Worm (Caenorhabditis elegans): Measurements from ENCODE around the gene F43D2.3.

Gene F43D2.3

DNA sequence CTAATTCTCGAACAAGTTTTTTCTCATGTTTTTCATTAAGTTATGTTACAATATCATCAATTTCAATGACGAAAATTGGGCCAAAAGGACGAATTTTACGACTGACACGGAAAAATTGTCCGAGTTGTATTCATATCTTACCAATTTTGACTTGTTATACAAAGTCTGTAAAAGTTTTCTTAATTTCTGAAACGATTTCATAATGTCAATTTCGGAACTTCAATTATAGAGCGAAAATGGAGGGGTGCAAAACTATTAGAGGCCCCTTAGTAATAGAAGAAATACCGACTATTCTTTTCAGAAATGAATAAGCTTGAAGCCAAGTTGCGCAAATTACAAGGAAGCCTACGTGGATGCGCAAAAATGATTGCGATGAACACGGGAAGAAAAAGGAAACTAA, at the start of gene F43D2.3:
Gene F43D2.3, plus strand, starts transcription at position 301 of the 400 bp plus-strand sequence.
- no peak for TF ChIP-seq ceh-36 (tag; optimal IDR thresholded peaks at IDR 0.05)
- no peak for TF ChIP-seq tbx-37 (GFP tag; conservative IDR thresholded peaks at IDR 0.05)
- no peak for TF ChIP-seq ceh-13 (GFP tag; optimal IDR thresholded peaks at IDR 0.05)
- TF ChIP-seq hmg-4 (GFP tag; optimal IDR thresholded peaks at IDR 0.05), result no peak
- no peak for TF ChIP-seq F13C5.2 (tag; optimal IDR thresholded peaks at IDR 0.05)
- TF ChIP-seq sea-1 (GFP tag; conservative IDR thresholded peaks at IDR 0.05), result no peak
- no peak for TF ChIP-seq ets-7 (tag; optimal IDR thresholded peaks at IDR 0.05)
- no peak for TF ChIP-seq hnd-1 (tag; optimal IDR thresholded peaks at IDR 0.05)
- no peak for TF ChIP-seq ama-1 (optimal IDR thresholded peaks at IDR 0.05)
- TF ChIP-seq flt-1 (GFP tag; IDR thresholded peaks at IDR 0.05), result no peak
- no peak for TF ChIP-seq aly-1 (tag; optimal IDR thresholded peaks at IDR 0.05)
- no peak for TF ChIP-seq pes-1 (GFP tag; IDR thresholded peaks at IDR 0.05)
- no peak for TF ChIP-seq B0310.2 (tag; optimal IDR thresholded peaks at IDR 0.05)
- TF ChIP-seq tbx-11 (GFP tag; IDR thresholded peaks at IDR 0.05), result no peak
- no peak for TF ChIP-seq scrt-1 (GFP tag; IDR thresholded peaks at IDR 0.05)

DNA sequence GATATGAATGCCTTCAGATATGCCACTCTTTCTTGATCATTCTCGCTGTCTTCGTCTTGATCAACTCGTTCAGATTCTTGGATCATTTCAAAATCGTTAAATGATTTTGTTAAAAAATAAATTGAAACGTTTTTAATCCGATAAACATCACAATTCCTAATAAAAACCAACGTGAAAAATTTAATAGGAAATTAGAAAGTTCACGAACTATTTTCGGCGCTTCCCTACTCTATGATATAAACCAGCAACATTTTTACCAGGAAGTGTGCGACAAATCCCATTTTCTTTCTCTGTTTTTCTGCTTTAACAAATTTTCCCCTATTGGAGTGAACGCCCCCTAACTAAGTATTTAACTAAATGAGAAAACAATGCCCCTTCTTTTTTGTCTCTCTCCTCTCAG, 46.3 kb upstream of the F43D2.3 start, which contains the start of gene Y40H4A.2:
Gene Y40H4A.2, minus strand, starts transcription at position 101 of the 400 bp plus-strand sequence.
- TF ChIP-seq sea-1 (GFP tag; conservative IDR thresholded peaks at IDR 0.05) (no peak), ceh-36 (tag; optimal IDR thresholded peaks at IDR 0.05) (no peak), F13C5.2 (tag; optimal IDR thresholded peaks at IDR 0.05) (no peak)

DNA sequence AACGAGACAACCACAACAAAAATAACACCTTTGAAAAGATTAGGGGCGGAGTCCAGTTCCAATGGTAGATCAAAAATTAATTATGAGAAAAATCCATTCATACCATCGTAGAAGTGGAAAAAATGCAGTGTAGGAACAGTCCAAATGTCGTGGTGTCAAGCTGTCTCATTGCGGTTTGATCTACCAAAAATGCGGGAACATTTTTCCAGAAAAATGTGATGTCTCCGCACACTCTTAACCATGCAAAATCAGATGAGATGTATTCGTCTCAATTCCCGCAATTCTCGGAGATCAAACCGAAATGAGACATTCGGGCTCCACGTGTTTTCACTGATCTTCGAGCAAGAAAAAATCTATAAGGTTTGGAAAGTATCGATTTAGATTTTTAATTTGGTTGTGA, 37.6 kb upstream of the F43D2.3 start:
- TF ChIP-seq ama-1 (optimal IDR thresholded peaks at IDR 0.05), result no peak
- no peak for TF ChIP-seq aly-1 (tag; optimal IDR thresholded peaks at IDR 0.05)
- TF ChIP-seq sea-1 (GFP tag; conservative IDR thresholded peaks at IDR 0.05), result no peak
- TF ChIP-seq F13C5.2 (tag; optimal IDR thresholded peaks at IDR 0.05), result no peak
- no peak for TF ChIP-seq tbx-37 (GFP tag; conservative IDR thresholded peaks at IDR 0.05)
- no peak for TF ChIP-seq tra-4 (tag; optimal IDR thresholded peaks at IDR 0.05)
- TF ChIP-seq hmg-4 (GFP tag; optimal IDR thresholded peaks at IDR 0.05), result no peak
- no peak for TF ChIP-seq ceh-13 (GFP tag; optimal IDR thresholded peaks at IDR 0.05)

DNA sequence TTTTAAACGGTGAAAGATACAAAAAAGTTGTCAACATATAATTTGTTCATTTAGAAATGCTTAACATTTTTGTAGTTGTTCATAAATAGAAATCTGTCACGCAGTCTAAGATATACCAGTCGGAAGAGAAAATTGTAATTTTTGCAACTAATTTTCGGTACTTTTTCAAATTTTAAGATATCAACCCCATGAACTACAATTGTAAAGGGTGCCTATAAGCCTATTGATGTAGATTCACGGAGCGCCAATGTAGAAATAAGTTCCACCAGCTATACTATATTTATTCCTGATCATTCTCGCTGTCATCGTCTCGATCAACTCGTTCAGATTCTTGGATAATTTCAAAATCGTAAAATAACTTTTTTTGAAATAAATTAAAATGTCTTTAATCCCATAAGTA, 36.7 kb upstream of the F43D2.3 start:
- no peak for TF ChIP-seq aly-1 (tag; optimal IDR thresholded peaks at IDR 0.05)

DNA sequence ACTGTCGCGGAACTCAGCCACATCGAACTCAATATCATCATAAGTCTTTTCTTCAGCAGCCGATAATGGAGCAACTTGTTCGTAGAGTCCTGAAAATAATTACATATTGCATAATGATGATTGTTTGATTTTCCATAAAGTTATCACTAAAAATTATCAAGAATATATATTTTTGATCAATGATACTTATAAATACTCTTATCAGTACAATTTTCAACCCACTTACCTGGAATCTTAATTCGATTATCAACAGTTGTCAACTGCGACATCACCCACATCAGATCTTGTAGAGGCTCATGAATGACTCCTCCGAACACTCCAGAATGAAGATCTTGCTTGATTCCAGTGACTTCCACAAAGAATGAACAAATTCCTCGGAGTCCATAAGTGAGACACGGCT, 35.7 kb upstream of the F43D2.3 start:
- TF ChIP-seq ceh-36 (tag; optimal IDR thresholded peaks at IDR 0.05), result no peak
- TF ChIP-seq flt-1 (GFP tag; IDR thresholded peaks at IDR 0.05), result no peak

DNA sequence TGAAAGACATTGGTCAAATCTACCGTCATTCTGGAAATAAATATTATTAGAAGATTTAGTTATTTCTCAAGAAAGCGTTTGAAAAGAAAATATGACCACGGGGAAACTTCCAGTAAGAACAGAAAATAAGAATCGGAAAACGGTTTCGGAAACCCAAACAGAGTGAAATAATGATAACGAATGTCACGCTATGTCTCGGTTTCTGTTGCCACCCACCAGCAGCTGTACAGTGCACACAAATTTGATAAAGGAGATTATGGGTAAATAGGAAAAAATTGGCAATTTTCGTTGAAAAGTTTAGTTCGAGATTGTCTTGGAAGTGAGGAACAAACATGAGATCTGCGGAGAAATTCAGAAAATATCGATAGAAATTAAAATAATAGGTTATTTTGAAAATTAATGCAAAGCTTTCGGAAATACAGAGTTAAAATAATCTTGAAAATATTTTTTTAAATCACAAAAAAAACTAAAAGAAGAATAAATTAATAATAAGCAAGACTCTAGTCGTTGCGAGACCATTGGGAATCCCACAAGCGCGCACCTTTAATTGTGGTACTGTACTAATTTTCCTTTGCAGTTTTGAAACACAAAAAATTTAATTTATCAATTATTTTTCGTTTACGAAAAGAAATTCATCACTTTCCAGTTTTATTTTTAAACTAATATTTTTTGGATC, 34.5 kb upstream of the F43D2.3 start, which contains the start of gene pes-9:
Gene pes-9, minus strand, starts transcription at position 30 of the 676 bp plus-strand sequence.
- TF ChIP-seq B0310.2 (tag; optimal IDR thresholded peaks at IDR 0.05) (no peak), sea-1 (GFP tag; conservative IDR thresholded peaks at IDR 0.05) (no peak), aly-1 (tag; optimal IDR thresholded peaks at IDR 0.05) (no peak), ceh-36 (tag; optimal IDR thresholded peaks at IDR 0.05) (no peak), ama-1 (optimal IDR thresholded peaks at IDR 0.05) (no peak), ets-7 (tag; optimal IDR thresholded peaks at IDR 0.05) (no peak)

DNA sequence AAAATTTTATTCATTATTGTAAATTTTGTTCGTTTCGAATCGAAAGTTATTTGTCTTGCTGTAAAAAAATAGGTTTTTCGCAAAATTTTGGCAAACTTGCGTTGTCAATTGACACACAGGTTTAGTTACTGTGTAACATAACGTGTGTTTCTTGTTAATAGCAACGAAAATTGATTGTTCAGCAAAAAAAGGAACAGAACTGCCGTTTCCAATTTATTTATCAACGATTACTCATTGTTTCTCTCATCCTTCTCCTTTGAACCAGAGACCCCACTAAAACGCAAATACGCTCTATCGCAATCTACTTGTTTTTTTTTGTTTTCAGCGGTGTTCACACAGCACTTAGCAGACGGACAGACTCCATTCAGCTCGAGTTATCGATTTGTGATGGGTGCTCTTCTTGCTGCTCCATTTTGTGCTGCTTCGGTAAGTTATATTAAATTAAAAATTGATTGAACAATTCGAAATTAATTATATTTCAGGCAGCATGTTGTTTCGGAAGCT, 34.0 kb upstream of the F43D2.3 start, which contains the start of gene R11H6.2:
Gene R11H6.2, plus strand, starts transcription at position 326 of the 504 bp plus-strand sequence.
- TF ChIP-seq ceh-36 (tag; optimal IDR thresholded peaks at IDR 0.05) (no peak), ceh-13 (GFP tag; optimal IDR thresholded peaks at IDR 0.05) (no peak), aly-1 (tag; optimal IDR thresholded peaks at IDR 0.05) (no peak), tra-4 (tag; optimal IDR thresholded peaks at IDR 0.05) (no peak), ama-1 (optimal IDR thresholded peaks at IDR 0.05) (no peak), hnd-1 (tag; optimal IDR thresholded peaks at IDR 0.05) (no peak), tbx-11 (GFP tag; IDR thresholded peaks at IDR 0.05) (no peak), F13C5.2 (tag; optimal IDR thresholded peaks at IDR 0.05) (no peak), sea-1 (GFP tag; conservative IDR thresholded peaks at IDR 0.05) (no peak), scrt-1 (GFP tag; IDR thresholded peaks at IDR 0.05) (no peak)

DNA sequence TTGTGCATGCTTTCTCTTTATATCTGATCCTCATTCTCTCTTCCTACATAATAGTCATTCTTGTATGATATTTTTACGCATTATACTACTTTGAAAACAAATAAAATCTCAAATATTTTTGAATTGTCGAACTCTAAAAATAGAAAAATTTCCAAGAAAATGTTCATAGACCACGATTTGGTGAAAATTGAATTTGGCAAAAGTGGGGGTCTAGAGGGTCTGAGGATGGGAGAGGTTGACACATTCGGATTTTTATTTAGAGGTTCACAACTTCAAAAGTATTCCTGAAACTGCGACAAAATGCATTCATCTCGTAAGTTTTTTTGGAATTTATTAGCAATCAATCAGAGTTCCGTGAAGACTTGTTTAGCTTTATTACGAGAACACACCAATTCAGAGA, 31.7 kb upstream of the F43D2.3 start, which contains the start of gene glb-22:
Gene glb-22, plus strand, starts transcription at position 301 of the 400 bp plus-strand sequence.
- no peak for TF ChIP-seq tbx-11 (GFP tag; IDR thresholded peaks at IDR 0.05)
- no peak for TF ChIP-seq hmg-4 (GFP tag; optimal IDR thresholded peaks at IDR 0.05)
- no peak for TF ChIP-seq hmbx-1 (tag; optimal IDR thresholded peaks at IDR 0.05)
- TF ChIP-seq B0310.2 (tag; optimal IDR thresholded peaks at IDR 0.05), result no peak
- TF ChIP-seq tbx-37 (GFP tag; conservative IDR thresholded peaks at IDR 0.05), result no peak
- TF ChIP-seq ama-1 (optimal IDR thresholded peaks at IDR 0.05), result no peak
- no peak for TF ChIP-seq ceh-36 (tag; optimal IDR thresholded peaks at IDR 0.05)
- TF ChIP-seq ceh-13 (GFP tag; optimal IDR thresholded peaks at IDR 0.05), result no peak
- TF ChIP-seq ets-7 (tag; optimal IDR thresholded peaks at IDR 0.05), result no peak
- TF ChIP-seq scrt-1 (GFP tag; IDR thresholded peaks at IDR 0.05), result no peak
- no peak for TF ChIP-seq sea-1 (GFP tag; conservative IDR thresholded peaks at IDR 0.05)
- no peak for TF ChIP-seq F13C5.2 (tag; optimal IDR thresholded peaks at IDR 0.05)
- no peak for TF ChIP-seq pes-1 (GFP tag; IDR thresholded peaks at IDR 0.05)
- no peak for TF ChIP-seq aly-1 (tag; optimal IDR thresholded peaks at IDR 0.05)
- no peak for TF ChIP-seq hnd-1 (tag; optimal IDR thresholded peaks at IDR 0.05)
- TF ChIP-seq tra-4 (tag; optimal IDR thresholded peaks at IDR 0.05), result no peak

All from whole organism, early embryonic.